Fruit fly (Drosophila melanogaster): ENCODE measurements around the gene nAChRbeta2.

- TF ChIP-seq CG4496 (GFP tag; IDR thresholded peaks at IDR 0.05): no peak
- TF ChIP-seq CG15710 (tag; optimal IDR thresholded peaks at IDR 0.05): no peak
- no peak for TF ChIP-seq CG8159 (tag; optimal IDR thresholded peaks at IDR 0.05)
- no peak for TF ChIP-seq CG8301 (tag; optimal IDR thresholded peaks at IDR 0.05)
- TF ChIP-seq Snoo (tag; optimal IDR thresholded peaks at IDR 0.05): no peak
- TF ChIP-seq gl (tag; optimal IDR thresholded peaks at IDR 0.05): no peak
- TF ChIP-seq Pif1B (GFP tag; optimal IDR thresholded peaks at IDR 0.05): no peak
- no peak for TF ChIP-seq CG32121 (GFP tag; IDR thresholded peaks at IDR 0.05)
Measured at dm6 chr3R:24527845-24528244, 12.9 kb upstream of the nAChRbeta2 start, which contains the start of gene CG6607.

All from whole organism, pupa.